Worm (Caenorhabditis elegans): Measurements from ENCODE around the gene Y49F6B.2.
A peak's percentile ranks its signal among the peaks of the same experiment; 100 is the strongest.
"Not testable (repeated sequence)": the region's sequence is repeated elsewhere in the genome, so short reads cannot be mapped to it uniquely, and the experiment has no call there.

DNA sequence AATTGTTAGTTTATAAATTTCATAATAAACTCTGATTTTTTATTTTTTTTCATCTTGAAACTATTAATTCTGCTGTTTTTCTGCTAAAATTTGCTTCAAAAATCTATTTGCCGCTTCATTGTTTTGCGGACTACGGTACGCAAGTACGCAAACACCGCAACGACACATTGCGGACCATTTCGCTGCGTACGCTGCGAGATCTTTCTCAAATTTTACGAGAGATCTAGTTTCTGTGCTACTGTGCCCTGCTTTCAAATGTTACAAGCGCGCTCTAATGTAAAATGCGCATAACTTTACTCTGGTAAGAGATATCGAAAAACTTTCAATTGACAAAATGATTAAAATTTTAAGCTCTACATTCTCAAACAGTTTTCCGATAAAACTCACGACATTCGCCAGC lies 20.8 kb downstream of the Y49F6B.2 start:
- TF ChIP-seq cog-1 (tag; optimal IDR thresholded peaks at IDR 0.05); ref-1 (GFP tag; conservative IDR thresholded peaks at IDR 0.05); ztf-23 (GFP tag; IDR thresholded peaks at IDR 0.05); ztf-29 (GFP tag; IDR thresholded peaks at IDR 0.05); med-1 (GFP tag; optimal IDR thresholded peaks at IDR 0.05; ENCODE audit: insufficient read depth); klf-2 (GFP tag; conservative IDR thresholded peaks at IDR 0.05): not testable (repeated sequence)
- peak; percentile 74 for TF ChIP-seq flt-1 (GFP tag; IDR thresholded peaks at IDR 0.05)

All from whole organism, midembryonic.